Fruit fly (Drosophila melanogaster) whole organism, pupa: ENCODE measurements around the gene CG32668.

Experiments
- CG10348 ChIP-seq: fragments of 200-800 bp; sonication (Bioruptor generic); IDR thresholded peaks from 2 replicates; pipeline ENCODE4 v1.3.6; 2022; ENCODE audit warnings: missing biosample characterization, missing genetic modification characterization
- CG12605 ChIP-seq: fragments of 200-800 bp; sonication (Bioruptor generic); IDR thresholded peaks from 2 replicates; pipeline ENCODE4 v1.3.6; 2022; ENCODE audit warnings: missing biosample characterization, missing genetic modification characterization
- CG13204 ChIP-seq: fragments of 200-800 bp; sonication (Bioruptor generic); optimal IDR thresholded peaks from 2 replicates; lab custom pipeline; 2018; ENCODE audit warnings: missing biosample characterization, mild to moderate bottlenecking, missing genetic modification characterization, moderate library complexity
- CG14655 ChIP-seq: fragments of 200-800 bp; sonication (Bioruptor generic); optimal IDR thresholded peaks from 3 replicates; lab custom pipeline; 2017; ENCODE audit warnings: mild to moderate bottlenecking, missing biosample characterization, missing genetic modification reagents, missing genetic modification characterization
- CG15710 ChIP-seq: fragments of 200-800 bp; sonication (Bioruptor generic); optimal IDR thresholded peaks from 2 replicates; lab custom pipeline; 2018; ENCODE audit warnings: missing biosample characterization, mild to moderate bottlenecking, missing genetic modification characterization, moderate library complexity
- CG17806 ChIP-seq: fragments of 200-800 bp; sonication (Bioruptor generic); optimal IDR thresholded peaks from 2 replicates; lab custom pipeline; 2018; ENCODE audit warnings: missing biosample characterization, mild to moderate bottlenecking, missing genetic modification characterization, moderate library complexity
- CG32121 ChIP-seq: fragments of 200-800 bp; sonication (Bioruptor generic); IDR thresholded peaks from 2 replicates; pipeline ENCODE4 v1.3.6; 2022; ENCODE audit warnings: missing biosample characterization, missing genetic modification characterization
- CG34367 ChIP-seq: fragments of 200-800 bp; sonication (Bioruptor generic); optimal IDR thresholded peaks from 2 replicates; lab custom pipeline; 2018; ENCODE audit warnings: missing biosample characterization, mild to moderate bottlenecking, missing genetic modification characterization
- CG4496 ChIP-seq: fragments of 200-800 bp; sonication (Bioruptor generic); IDR thresholded peaks from 3 replicates; pipeline ENCODE4 v1.3.6; 2022; ENCODE audit warnings: missing biosample characterization, missing genetic modification characterization
- CG8159 ChIP-seq: fragments of 200-800 bp; sonication (Bioruptor generic); optimal IDR thresholded peaks from 3 replicates; lab custom pipeline; 2018; ENCODE audit warnings: missing biosample characterization, mild to moderate bottlenecking, missing genetic modification characterization, moderate library complexity
- CG8301 ChIP-seq: fragments of 200-800 bp; sonication (Bioruptor generic); optimal IDR thresholded peaks from 2 replicates; lab custom pipeline; 2018; ENCODE audit warnings: missing biosample characterization, mild to moderate bottlenecking, missing genetic modification characterization
- CG9948 ChIP-seq: fragments of 200-800 bp; sonication (Bioruptor generic); optimal IDR thresholded peaks from 2 replicates; lab custom pipeline; 2018; ENCODE audit warnings: missing biosample characterization, mild to moderate bottlenecking, missing genetic modification characterization, moderate library complexity
- D1 ChIP-seq: fragments of 200-800 bp; sonication (Bioruptor generic); optimal IDR thresholded peaks from 2 replicates; lab custom pipeline; 2018; ENCODE audit warnings: missing biosample characterization, mild to moderate bottlenecking, missing genetic modification characterization, moderate library complexity
- EcR ChIP-seq: fragments of 200-800 bp; sonication (Bioruptor generic); optimal IDR thresholded peaks from 3 replicates; lab custom pipeline; 2019; ENCODE audit warnings: missing biosample characterization, missing genetic modification characterization, mild to moderate bottlenecking, moderate library complexity, missing genetic modification reagents
- Ets98B ChIP-seq: fragments of 200-800 bp; sonication (Bioruptor generic); IDR thresholded peaks from 2 replicates; pipeline ENCODE4 v1.3.6; 2022; ENCODE audit warnings: missing biosample characterization, missing genetic modification characterization
- Pif1A ChIP-seq: fragments of 200-800 bp; sonication (Bioruptor generic); optimal IDR thresholded peaks from 3 replicates; lab custom pipeline; 2016; ENCODE audit warnings: missing biosample characterization, missing genetic modification characterization
- Pif1B ChIP-seq: fragments of 200-800 bp; sonication (Bioruptor generic); optimal IDR thresholded peaks from 3 replicates; lab custom pipeline; 2016; ENCODE audit warnings: missing biosample characterization, missing genetic modification characterization
- Snoo ChIP-seq: fragments of 200-800 bp; sonication (Bioruptor generic); optimal IDR thresholded peaks from 3 replicates; lab custom pipeline; 2017; ENCODE audit warnings: missing biosample characterization, mild to moderate bottlenecking, missing genetic modification characterization, inconsistent platforms
- fd96Ca ChIP-seq: fragments of 200-800 bp; sonication (Bioruptor generic); IDR thresholded peaks from 3 replicates; pipeline ENCODE4 v1.3.6; 2022; ENCODE audit warnings: missing biosample characterization, missing genetic modification characterization
- gl ChIP-seq: fragments of 200-800 bp; sonication (Bioruptor generic); optimal IDR thresholded peaks from 2 replicates; lab custom pipeline; 2018; ENCODE audit warnings: missing biosample characterization, mild to moderate bottlenecking, missing genetic modification characterization
- rn ChIP-seq: fragments of 200-800 bp; sonication (Bioruptor generic); IDR thresholded peaks from 2 replicates; pipeline ENCODE4 v1.3.6; 2022; ENCODE audit warnings: missing biosample characterization, missing genetic modification characterization

The CG32668 gene

dm6 chrX:11155808-11156589, 3.6 kb downstream of the CG32668 start:
- TF ChIP-seq CG8301 (tag; lab: Kevin White, UChicago) (no peak), CG4496 (GFP tag; lab: Robert Waterston, UW) (no peak), CG34367 (tag; lab: Kevin White, UChicago) (peak; percentile 6), CG13204 (GFP tag; lab: Kevin White, UChicago) (no peak), CG8159 (tag; lab: Kevin White, UChicago) (peak; percentile 37), fd96Ca (GFP tag; lab: Robert Waterston, UW) (no peak), CG10348 (no peak), Pif1B (no peak), Pif1A (GFP tag; lab: Kevin White, UChicago) (peak; percentile 13), CG9948 (tag; lab: Kevin White, UChicago) (peak; percentile 17), D1 (tag; lab: Kevin White, UChicago) (no peak), CG12605 (GFP tag; lab: Robert Waterston, UW) (no peak), CG15710 (tag; lab: Kevin White, UChicago) (peak; percentile 4)

- TF ChIP-seq Pif1B (peak; percentile 7), Ets98B (GFP tag; lab: Robert Waterston, UW) (no peak; the same call in 1 of the 2 replicates), CG32121 (GFP tag; lab: Robert Waterston, UW) (no peak), CG8301 (tag; lab: Kevin White, UChicago) (no peak), Pif1A (GFP tag; lab: Kevin White, UChicago) (no peak), CG13204 (GFP tag; lab: Kevin White, UChicago) (peak; percentile 45), CG8159 (tag; lab: Kevin White, UChicago) (no peak), EcR (GFP tag; lab: Kevin White, UChicago) (no peak), rn (GFP tag; lab: Robert Waterston, UW) (no peak), Snoo (tag; lab: Kevin White, UChicago) (no peak), D1 (tag; lab: Kevin White, UChicago) (no peak), CG10348 (no peak), CG9948 (tag; lab: Kevin White, UChicago) (no peak), CG4496 (GFP tag; lab: Robert Waterston, UW) (peak; percentile 46; the same call in 1 of the 3 replicates), CG17806 (tag; lab: Kevin White, UChicago) (no peak), CG12605 (GFP tag; lab: Robert Waterston, UW) (0 out of 2 replicates have a peak, but pooled peaks have one; percentile 11), CG14655 (peak; percentile 4), gl (tag; lab: Kevin White, UChicago) (no peak), CG15710 (tag; lab: Kevin White, UChicago) (no peak), CG34367 (tag; lab: Kevin White, UChicago) (no peak), fd96Ca (GFP tag; lab: Robert Waterston, UW) (peak; percentile 25; the same call in 1 of the 3 replicates)
These were observed 4.9 kb downstream of the CG32668 start for dm6 chrX:11154511-11155197.

dm6 chrX:11153826-11154510, 5.6 kb downstream of the CG32668 start, which contains the start of the genes rtv and Dlic:
Gene rtv, minus strand, starts transcription at chrX:11153990.
Gene Dlic, plus strand, starts transcription at chrX:11154421.
- no peak for TF ChIP-seq CG10348
- TF ChIP-seq CG8159 (tag; lab: Kevin White, UChicago) = no peak
- no peak for TF ChIP-seq CG32121 (GFP tag; lab: Robert Waterston, UW)
- no peak for TF ChIP-seq CG34367 (tag; lab: Kevin White, UChicago)
- TF ChIP-seq CG15710 (tag; lab: Kevin White, UChicago) = no peak
- no peak for TF ChIP-seq Pif1A (GFP tag; lab: Kevin White, UChicago)
- no peak for TF ChIP-seq CG17806 (tag; lab: Kevin White, UChicago)
- no peak for TF ChIP-seq CG4496 (GFP tag; lab: Robert Waterston, UW)
- no peak for TF ChIP-seq fd96Ca (GFP tag; lab: Robert Waterston, UW)
- no peak for TF ChIP-seq Pif1B
- no peak for TF ChIP-seq Snoo (tag; lab: Kevin White, UChicago)
- TF ChIP-seq gl (tag; lab: Kevin White, UChicago) = no peak
- TF ChIP-seq CG8301 (tag; lab: Kevin White, UChicago) = no peak
- TF ChIP-seq rn (GFP tag; lab: Robert Waterston, UW) = no peak
- no peak for TF ChIP-seq CG9948 (tag; lab: Kevin White, UChicago)
- no peak for TF ChIP-seq Ets98B (GFP tag; lab: Robert Waterston, UW)
- TF ChIP-seq CG12605 (GFP tag; lab: Robert Waterston, UW) = no peak
- TF ChIP-seq CG13204 (GFP tag; lab: Kevin White, UChicago) = no peak
- TF ChIP-seq EcR (GFP tag; lab: Kevin White, UChicago) = no peak
- no peak for TF ChIP-seq D1 (tag; lab: Kevin White, UChicago)

dm6 chrX:11153413-11153812, 6.1 kb downstream of the CG32668 start:
- TF ChIP-seq CG34367 (tag; lab: Kevin White, UChicago) (no peak), EcR (GFP tag; lab: Kevin White, UChicago) (peak; percentile 16)
